Fruit fly (Drosophila melanogaster) whole organism, prepupa: ENCODE measurements around the gene Ir94e.

Experiments
- Blimp-1 ChIP-seq: fragments of 200-800 bp; sonication (Bioruptor generic); optimal IDR thresholded peaks from 3 replicates; lab custom pipeline; 2017; ENCODE audit warnings: missing biosample characterization, missing genetic modification characterization, mild to moderate bottlenecking, moderate library complexity, missing genetic modification reagents
- CG10631 ChIP-seq: fragments of 200-800 bp; sonication (Bioruptor generic); optimal IDR thresholded peaks from 2 replicates; lab custom pipeline; 2016; ENCODE audit warnings: missing biosample characterization, missing genetic modification characterization
- CG10669 ChIP-seq: fragments of 200-800 bp; sonication (Bioruptor generic); optimal IDR thresholded peaks from 3 replicates; lab custom pipeline; 2018; ENCODE audit warnings: missing biosample characterization, mild to moderate bottlenecking, missing genetic modification characterization, moderate library complexity
- CG11762 ChIP-seq: fragments of 200-800 bp; sonication (Bioruptor generic); optimal IDR thresholded peaks from 3 replicates; lab custom pipeline; 2016; ENCODE audit warnings: missing biosample characterization, missing genetic modification characterization; ENCODE audit not compliant: insufficient read depth
- CG11902 ChIP-seq: fragments of 200-800 bp; sonication (Bioruptor generic); optimal IDR thresholded peaks from 3 replicates; lab custom pipeline; 2016; ENCODE audit warnings: missing biosample characterization, missing genetic modification characterization
- CG15336 ChIP-seq: fragments of 200-800 bp; sonication (Bioruptor generic); IDR thresholded peaks from 2 replicates; pipeline ENCODE4 v1.3.6; 2022; ENCODE audit warnings: missing biosample characterization, missing genetic modification characterization
- CG1621 ChIP-seq: fragments of 200-800 bp; sonication (Bioruptor generic); optimal IDR thresholded peaks from 3 replicates; lab custom pipeline; 2018; ENCODE audit warnings: missing biosample characterization, mild to moderate bottlenecking, missing genetic modification characterization
- CG16779 ChIP-seq: fragments of 200-800 bp; sonication (Bioruptor generic); optimal IDR thresholded peaks from 3 replicates; lab custom pipeline; 2017; ENCODE audit warnings: missing biosample characterization, mild to moderate bottlenecking, missing genetic modification characterization
- CG3032 ChIP-seq: fragments of 200-800 bp; optimal IDR thresholded peaks from 2 replicates; lab custom pipeline; 2019; ENCODE audit warnings: missing biosample characterization, mild to moderate bottlenecking, missing genetic modification characterization, moderate library complexity
- CG32006 ChIP-seq: fragments of 200-800 bp; sonication (Bioruptor generic); optimal IDR thresholded peaks from 3 replicates; lab custom pipeline; 2017; ENCODE audit warnings: missing biosample characterization, mild to moderate bottlenecking, missing genetic modification characterization
- CG34406 ChIP-seq: fragments of 200-800 bp; sonication (Bioruptor generic); optimal IDR thresholded peaks from 3 replicates; lab custom pipeline; 2016; ENCODE audit warnings: missing biosample characterization, missing genetic modification characterization
- CG3919 ChIP-seq: fragments of 200-800 bp; sonication (Bioruptor generic); optimal IDR thresholded peaks from 3 replicates; lab custom pipeline; 2016; ENCODE audit warnings: missing biosample characterization, missing genetic modification characterization
- CG6163 ChIP-seq: fragments of 200-800 bp; sonication (Bioruptor generic); IDR thresholded peaks from 3 replicates; pipeline ENCODE4 v1.3.6; 2022; ENCODE audit warnings: missing biosample characterization, missing genetic modification characterization
- CG6276 ChIP-seq: fragments of 200-800 bp; sonication (Bioruptor generic); optimal IDR thresholded peaks from 2 replicates; lab custom pipeline; 2017; ENCODE audit warnings: missing biosample characterization, mild to moderate bottlenecking, missing genetic modification characterization
- CG6792 ChIP-seq: fragments of 200-800 bp; sonication (Bioruptor generic); optimal IDR thresholded peaks from 3 replicates; lab custom pipeline; 2016; ENCODE audit warnings: missing biosample characterization, missing genetic modification characterization
- CG6854 ChIP-seq: fragments of 200-800 bp; sonication (Bioruptor generic); optimal IDR thresholded peaks from 2 replicates; lab custom pipeline; 2017; ENCODE audit warnings: missing biosample characterization, mild to moderate bottlenecking, missing genetic modification characterization
- CG7368 ChIP-seq: fragments of 200-800 bp; sonication (Bioruptor generic); optimal IDR thresholded peaks from 3 replicates; lab custom pipeline; 2016; ENCODE audit warnings: missing biosample characterization, missing genetic modification characterization
- CG8119 ChIP-seq: fragments of 200-800 bp; sonication (Bioruptor generic); IDR thresholded peaks from 3 replicates; pipeline ENCODE4 v1.3.6; 2022; ENCODE audit warnings: missing biosample characterization, missing genetic modification characterization
- CG8319 ChIP-seq: fragments of 200-800 bp; sonication (Bioruptor generic); optimal IDR thresholded peaks from 3 replicates; lab custom pipeline; 2016; ENCODE audit warnings: missing biosample characterization, missing genetic modification characterization
- CG8632 ChIP-seq: fragments of 200-800 bp; sonication (Bioruptor generic); optimal IDR thresholded peaks from 3 replicates; lab custom pipeline; 2016; ENCODE audit warnings: missing biosample characterization, missing genetic modification characterization
- Eip78C ChIP-seq: fragments of 200-800 bp; sonication (Bioruptor generic); peaks from one replicate; lab custom pipeline; 2016; ENCODE audit warnings: missing biosample characterization, missing genetic modification characterization
- Ets21C ChIP-seq: fragments of 200-800 bp; sonication (Bioruptor generic); optimal IDR thresholded peaks from 3 replicates; lab custom pipeline; 2016; ENCODE audit warnings: missing biosample characterization, missing genetic modification characterization
- Hr38 ChIP-seq: sonication (Bioruptor generic); optimal IDR thresholded peaks from 2 replicates; lab custom pipeline; 2016; ENCODE audit warnings: missing biosample characterization, missing genetic modification characterization
- Hr39 ChIP-seq: fragments of 200-800 bp; sonication (Bioruptor generic); optimal IDR thresholded peaks from 2 replicates; lab custom pipeline; 2016; ENCODE audit warnings: missing biosample characterization, missing genetic modification characterization
- Lpt ChIP-seq: fragments of 200-800 bp; sonication (Bioruptor generic); optimal IDR thresholded peaks from 3 replicates; lab custom pipeline; 2016; ENCODE audit warnings: missing biosample characterization, missing genetic modification characterization
- Met ChIP-seq: fragments of 200-800 bp; sonication (Bioruptor generic); optimal IDR thresholded peaks from 3 replicates; lab custom pipeline; 2016; ENCODE audit warnings: missing biosample characterization, missing genetic modification characterization
- OdsH ChIP-seq: fragments of 200-800 bp; sonication (Bioruptor generic); optimal IDR thresholded peaks from 3 replicates; lab custom pipeline; 2016; ENCODE audit warnings: missing biosample characterization, missing genetic modification characterization
- Smox ChIP-seq: fragments of 200-800 bp; sonication (Bioruptor generic); optimal IDR thresholded peaks from 3 replicates; lab custom pipeline; 2016; ENCODE audit warnings: missing biosample characterization, missing genetic modification characterization
- Sox102F ChIP-seq: fragments of 200-800 bp; sonication (Bioruptor generic); optimal IDR thresholded peaks from 2 replicates; lab custom pipeline; 2016; ENCODE audit warnings: missing biosample characterization, mild to moderate bottlenecking, missing genetic modification characterization
- Sox14 ChIP-seq: fragments of 200-800 bp; sonication (Bioruptor generic); optimal IDR thresholded peaks from 3 replicates; lab custom pipeline; 2016; ENCODE audit warnings: missing biosample characterization, missing genetic modification characterization
- Sox15 ChIP-seq: fragments of 200-800 bp; sonication (Bioruptor generic); optimal IDR thresholded peaks from 3 replicates; lab custom pipeline; 2016; ENCODE audit warnings: missing biosample characterization, missing genetic modification characterization
- acj6 ChIP-seq: fragments of 200-800 bp; sonication (Bioruptor generic); optimal IDR thresholded peaks from 3 replicates; lab custom pipeline; 2016; ENCODE audit warnings: missing biosample characterization, missing genetic modification characterization
- dac ChIP-seq: fragments of 200-800 bp; sonication (Bioruptor generic); optimal IDR thresholded peaks from 2 replicates; lab custom pipeline; 2017; ENCODE audit warnings: missing biosample characterization, mild to moderate bottlenecking, missing genetic modification characterization
- dsx ChIP-seq: fragments of 200-800 bp; optimal IDR thresholded peaks from 3 replicates; lab custom pipeline; 2019; ENCODE audit warnings: missing biosample characterization, mild to moderate bottlenecking, missing genetic modification characterization, moderate library complexity; ENCODE audit not compliant: poor library complexity, severe bottlenecking
- eg ChIP-seq: fragments of 200-800 bp; sonication (Bioruptor generic); IDR thresholded peaks from 3 replicates; pipeline ENCODE4 v1.3.6; 2022; ENCODE audit warnings: missing biosample characterization, missing genetic modification characterization
- fd59A ChIP-seq: fragments of 200-800 bp; sonication (Bioruptor generic); optimal IDR thresholded peaks from 2 replicates; lab custom pipeline; 2017; ENCODE audit warnings: missing biosample characterization, mild to moderate bottlenecking, missing genetic modification characterization, missing genetic modification reagents
- fd85E ChIP-seq: fragments of 200-800 bp; sonication (Bioruptor generic); optimal IDR thresholded peaks from 3 replicates; lab custom pipeline; 2016; ENCODE audit warnings: missing biosample characterization, missing genetic modification characterization
- lz ChIP-seq: fragments of 200-800 bp; sonication (Bioruptor generic); optimal IDR thresholded peaks from 3 replicates; lab custom pipeline; 2016; ENCODE audit warnings: missing biosample characterization, missing genetic modification characterization
- net ChIP-seq: fragments of 200-800 bp; sonication (Bioruptor generic); optimal IDR thresholded peaks from 3 replicates; lab custom pipeline; 2016; ENCODE audit warnings: missing biosample characterization, missing genetic modification characterization
- pdm3 ChIP-seq: fragments of 200-800 bp; sonication (Bioruptor generic); optimal IDR thresholded peaks from 3 replicates; lab custom pipeline; 2016; ENCODE audit warnings: missing biosample characterization, missing genetic modification characterization
- salr ChIP-seq, 2 experiments: fragments of 200-800 bp; sonication (Bioruptor generic); optimal IDR thresholded peaks; 3 replicates each; lab custom pipeline; 2016 to 2018; ENCODE audit warnings: missing biosample characterization in 2 of 2, missing genetic modification characterization in 2 of 2, mild to moderate bottlenecking in 1 of 2
- ss ChIP-seq, 2 experiments: fragments of 200-800 bp; sonication (Bioruptor generic); optimal IDR thresholded peaks; 2 replicates in 1 of 2; 3 replicates in 1 of 2; lab custom pipeline; 2017 to 2018; ENCODE audit warnings: mild to moderate bottlenecking in 2 of 2, missing biosample characterization in 2 of 2, missing genetic modification characterization in 2 of 2, moderate library complexity in 1 of 2
- svp ChIP-seq: fragments of 200-800 bp; sonication (Bioruptor generic); peaks from one replicate; lab custom pipeline; 2016; ENCODE audit warnings: missing biosample characterization, missing genetic modification characterization
- topi ChIP-seq: fragments of 200-800 bp; sonication (Bioruptor generic); optimal IDR thresholded peaks from 3 replicates; lab custom pipeline; 2016; ENCODE audit warnings: missing biosample characterization, missing genetic modification characterization
- vri ChIP-seq: fragments of 200-800 bp; sonication (Bioruptor generic); optimal IDR thresholded peaks from 3 replicates; lab custom pipeline; 2016; ENCODE audit warnings: missing biosample characterization, mild to moderate bottlenecking, missing genetic modification characterization

Ir94e gene

DNA sequence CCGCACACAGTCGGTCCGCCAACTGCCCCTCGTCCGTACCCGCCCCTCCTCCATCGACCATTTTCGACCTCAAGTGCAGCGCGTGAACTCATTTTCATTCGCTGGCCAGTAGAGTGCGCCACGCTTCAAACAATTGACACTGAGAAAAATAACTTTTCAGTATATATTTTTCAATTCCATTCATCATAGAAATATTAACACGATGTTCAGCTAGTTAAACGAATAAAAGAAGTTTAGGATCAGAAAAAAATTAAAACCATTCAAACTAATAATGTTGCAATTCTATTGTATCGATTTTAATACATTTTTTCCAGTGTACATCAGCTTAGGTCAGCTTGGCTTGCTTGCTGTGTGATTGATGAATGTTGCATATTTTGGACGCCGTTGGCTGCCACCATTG, 18.4 kb upstream of the Ir94e start (continued):
- TF ChIP-seq CG11902 (GFP tag; lab: Kevin White, UChicago), result peak; percentile 7
- no peak for TF ChIP-seq svp (GFP tag; lab: Kevin White, UChicago)
- TF ChIP-seq Hr39 (GFP tag; lab: Kevin White, UChicago), result peak; percentile 14
- TF ChIP-seq Smox (GFP tag; lab: Kevin White, UChicago), result peak; percentile 15
- TF ChIP-seq Hr38 (GFP tag; lab: Kevin White, UChicago), result no peak
- TF ChIP-seq Sox14 (GFP tag; lab: Kevin White, UChicago), result peak; percentile 8
- TF ChIP-seq CG6854 (GFP tag; lab: Kevin White, UChicago), result no peak
- TF ChIP-seq Sox102F (GFP tag; lab: Kevin White, UChicago), result no peak
- TF ChIP-seq CG3919, result peak; percentile 44
- TF ChIP-seq Lpt (GFP tag; lab: Kevin White, UChicago), result peak; percentile 38
- peak; percentile 11 for TF ChIP-seq CG6792 (GFP tag; lab: Kevin White, UChicago)
- peak; percentile 58 for TF ChIP-seq OdsH (GFP tag; lab: Kevin White, UChicago)
- peak; percentile 54 for TF ChIP-seq CG6276 (GFP tag; lab: Kevin White, UChicago)

DNA sequence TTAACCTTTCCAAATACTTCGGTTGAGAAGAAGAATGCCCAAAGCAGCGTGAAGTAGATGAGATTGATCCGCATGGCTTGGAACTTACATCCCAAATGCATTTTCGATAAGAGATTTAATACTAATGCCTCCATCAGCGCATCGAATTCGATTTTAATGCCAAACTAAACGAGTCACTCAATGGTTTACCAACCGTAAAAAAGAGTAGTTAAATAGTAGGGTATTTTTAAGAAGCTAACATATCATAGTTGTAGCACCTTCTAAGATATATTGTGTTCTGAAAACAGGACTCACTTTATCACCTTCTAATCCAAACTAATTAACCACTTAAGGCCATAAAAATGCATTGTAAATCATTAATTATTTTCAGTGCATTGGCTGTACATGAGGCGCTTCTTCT, 16.5 kb upstream of the Ir94e start, which contains the start of gene CG31515:
CG31515 (minus strand) TSS at position 101 of the 400 bp plus-strand sequence.
- TF ChIP-seq Hr38 (GFP tag; lab: Kevin White, UChicago) (no peak), Smox (GFP tag; lab: Kevin White, UChicago) (no peak), Hr39 (GFP tag; lab: Kevin White, UChicago) (no peak), CG15336 (GFP tag; lab: Robert Waterston, UW) (no peak), CG3032 (tag; lab: Kevin White, UChicago) (no peak), pdm3 (no peak), fd59A (GFP tag; lab: Kevin White, UChicago) (no peak), CG10669 (GFP tag; lab: Kevin White, UChicago) (no peak), CG7368 (GFP tag; lab: Kevin White, UChicago) (no peak), Met (GFP tag; lab: Kevin White, UChicago) (no peak), CG6854 (GFP tag; lab: Kevin White, UChicago) (no peak), fd85E (GFP tag; lab: Kevin White, UChicago) (no peak)

DNA sequence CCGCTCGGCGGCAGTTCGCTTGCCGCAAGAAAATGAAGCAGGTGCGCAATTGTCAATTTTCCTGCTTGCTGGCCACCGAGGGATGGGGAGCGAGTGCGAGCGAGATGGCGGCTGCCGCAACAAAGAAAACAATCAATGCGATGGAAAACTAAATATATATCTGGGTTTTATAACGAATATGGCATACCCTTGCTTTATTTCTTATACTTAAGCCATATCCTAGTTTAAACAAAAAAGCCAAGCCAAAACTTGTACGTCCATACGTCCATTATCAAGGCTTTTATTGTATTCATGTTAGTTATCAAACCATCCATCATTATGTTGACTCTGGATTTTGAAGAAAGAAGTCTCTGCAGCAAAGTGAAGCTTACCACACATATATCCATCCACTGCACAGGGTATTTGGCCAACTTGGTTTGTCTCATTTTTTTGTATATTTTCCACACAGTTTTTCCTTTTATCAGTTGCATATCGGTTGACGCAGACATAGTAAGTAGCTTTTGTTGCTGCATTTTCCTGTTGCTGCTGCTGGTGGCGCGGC, 14.5 kb upstream of the Ir94e start:
- TF ChIP-seq CG32006 (GFP tag; lab: Kevin White, UChicago) (peak; percentile 75), net (no peak), CG8632 (GFP tag; lab: Kevin White, UChicago) (no peak), Smox (GFP tag; lab: Kevin White, UChicago) (no peak), CG10669 (GFP tag; lab: Kevin White, UChicago) (no peak), CG15336 (GFP tag; lab: Robert Waterston, UW) (peak; percentile 69), CG7368 (GFP tag; lab: Kevin White, UChicago) (no peak), CG8319 (no peak), vri (GFP tag; lab: Kevin White, UChicago) (no peak), dac (peak; percentile 32), Sox15 (GFP tag; lab: Kevin White, UChicago) (no peak), CG3919 (no peak), dsx (GFP tag; lab: Kevin White, UChicago) (no peak), ss (GFP tag; optimal IDR thresholded peaks at IDR 0.05; lab: Kevin White, UChicago) (no peak), topi (GFP tag; lab: Kevin White, UChicago) (no peak), CG16779 (no peak), lz (no peak), CG3032 (tag; lab: Kevin White, UChicago) (no peak), Blimp-1 (no peak), CG34406 (GFP tag; lab: Kevin White, UChicago) (no peak), acj6 (no peak), CG6276 (GFP tag; lab: Kevin White, UChicago) (peak; percentile 49), Sox14 (GFP tag; lab: Kevin White, UChicago) (no peak), Eip78C (GFP tag; lab: Kevin White, UChicago) (peak; percentile 53), svp (GFP tag; lab: Kevin White, UChicago) (no peak), CG6163 (no peak), Met (GFP tag; lab: Kevin White, UChicago) (no peak), CG8119 (GFP tag; lab: Robert Waterston, UW) (peak; percentile 61; the same call in 1 of the 3 replicates), OdsH (GFP tag; lab: Kevin White, UChicago) (no peak), CG1621 (tag; lab: Kevin White, UChicago) (no peak), salr (GFP tag; optimal IDR thresholded peaks at IDR 0.05; lab: Kevin White, UChicago) (no peak), Ets21C (no peak), CG10631 (GFP tag; lab: Kevin White, UChicago) (no peak), CG11762 (no peak), eg (peak; percentile 36; the same call in 1 of the 3 replicates)
